Worm (Caenorhabditis elegans) whole organism, L1 larva: ENCODE measurements around the gene K07F5.16.

Source experiments
- alr-1 ChIP-seq: fragments of 200-800 bp; sonication (Bioruptor generic); optimal IDR thresholded peaks from 2 replicates; lab custom pipeline; 2018; ENCODE audit warnings: borderline replicate concordance, mild to moderate bottlenecking, missing genetic modification characterization, missing compliant biosample characterization
- aly-2 ChIP-seq: fragments of 150-350 bp; optimal IDR thresholded peaks from 2 replicates; lab custom pipeline; 2014; ENCODE audit warnings: missing biosample characterization, missing genetic modification characterization
- ama-1 ChIP-seq: fragments of 150-350 bp; optimal IDR thresholded peaks from 2 replicates; lab custom pipeline; 2014
- ceh-82 ChIP-seq, 3 experiments: fragments of 150-350 bp in 1 of 3; sonication (generic microtip) in 2 of 3; optimal IDR thresholded peaks; 2 replicates each; lab custom pipeline; 2014 to 2017; ENCODE audit warnings: missing biosample characterization in 3 of 3, missing genetic modification characterization in 3 of 3
- ces-1 ChIP-seq: fragments of 150-350 bp; optimal IDR thresholded peaks from 2 replicates; lab custom pipeline; 2014; ENCODE audit warnings: missing biosample characterization, missing genetic modification reagents, missing genetic modification characterization
- egl-27 ChIP-seq, 2 experiments: fragments of 150-350 bp in 1 of 2; sonication (generic microtip); optimal IDR thresholded peaks; 3 replicates each; lab custom pipeline; 2017 to 2018; ENCODE audit warnings: missing biosample characterization in 2 of 2, missing genetic modification characterization in 2 of 2, missing genetic modification reagents in 2 of 2
- fos-1 ChIP-seq: fragments of 150-350 bp; optimal IDR thresholded peaks from 2 replicates; lab custom pipeline; 2014; ENCODE audit warnings: missing biosample characterization, missing genetic modification characterization
- lsy-2 ChIP-seq, 2 experiments: fragments of 150-350 bp; optimal IDR thresholded peaks; 2 replicates each; lab custom pipeline; 2014; ENCODE audit warnings: missing biosample characterization in 2 of 2, missing genetic modification characterization in 2 of 2
- nhr-77 ChIP-seq: fragments of 150-350 bp; optimal IDR thresholded peaks from 2 replicates; lab custom pipeline; 2014; ENCODE audit warnings: missing biosample characterization, missing genetic modification characterization
- nhr-90 ChIP-seq: sonication (generic microtip); optimal IDR thresholded peaks from 2 replicates; lab custom pipeline; 2016; ENCODE audit warnings: mild to moderate bottlenecking, missing genetic modification characterization, missing compliant biosample characterization; ENCODE audit not compliant: poor library complexity
- pag-3 ChIP-seq: sonication (generic microtip); optimal IDR thresholded peaks from 2 replicates; lab custom pipeline; 2017; ENCODE audit warnings: missing genetic modification characterization, mild to moderate bottlenecking, missing compliant biosample characterization, antibody characterized with exemption, borderline replicate concordance; ENCODE audit not compliant: insufficient read depth
- snpc-4 ChIP-seq: fragments of 150-350 bp; optimal IDR thresholded peaks from 2 replicates; lab custom pipeline; 2014; ENCODE audit warnings: missing biosample characterization, missing genetic modification characterization
- unc-86 ChIP-seq: sonication (generic microtip); optimal IDR thresholded peaks from 2 replicates; lab custom pipeline; 2016; ENCODE audit warnings: missing genetic modification characterization, missing compliant biosample characterization
- xbp-1 ChIP-seq: sonication (generic microtip); optimal IDR thresholded peaks from 2 replicates; lab custom pipeline; 2016; ENCODE audit warnings: missing genetic modification characterization, missing compliant biosample characterization

- TF ChIP-seq aly-2 (tag; lab: Kevin White, UChicago) (no peak), alr-1 (tag; lab: Kevin White, UChicago) (no peak), lsy-2 (tag; optimal IDR thresholded peaks at IDR 0.05; lab: Kevin White, UChicago) (no peak), xbp-1 (no peak), pag-3 (no peak), egl-27 (tag; optimal IDR thresholded peaks at IDR 0.05; lab: Kevin White, UChicago) (no peak), fos-1 (tag; lab: Kevin White, UChicago) (no peak), snpc-4 (no peak), unc-86 (tag; lab: Kevin White, UChicago) (no peak), ceh-82 (tag; optimal IDR thresholded peaks at IDR 0.05; lab: Kevin White, UChicago) (no peak), nhr-77 (peak; percentile 16), ama-1 (no peak), ces-1 (GFP tag; lab: Kevin White, UChicago) (no peak), nhr-90 (tag; lab: Kevin White, UChicago) (no peak)
Observed at ce11 chrIV:9869344-9869743, 5.4 kb downstream of the K07F5.16 start.
